Fruit fly (Drosophila melanogaster): ENCODE measurements around the gene CG9269.

DNA sequence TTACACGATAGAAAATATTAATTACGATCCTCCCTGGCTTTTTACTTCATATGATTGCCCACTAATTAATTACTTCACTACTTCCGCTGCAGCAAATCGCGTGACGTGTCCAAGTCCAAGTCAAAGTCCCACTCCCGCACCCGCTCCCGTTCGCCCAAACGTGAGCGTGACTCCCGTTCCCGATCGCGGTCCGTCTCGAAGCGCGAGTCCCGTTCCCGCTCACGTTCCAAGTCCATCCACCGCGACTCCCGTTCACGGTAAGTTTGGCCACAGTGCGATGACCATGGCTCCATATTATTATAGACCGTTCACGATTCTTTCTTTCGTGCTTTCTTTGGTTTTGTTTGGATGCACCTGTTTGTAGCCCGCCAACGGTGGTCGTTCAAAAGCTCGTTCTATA, 50.3 kb downstream of the CG9269 start:
- no peak for TF ChIP-seq CG8478 (optimal IDR thresholded peaks at IDR 0.05)
- no peak for TF ChIP-seq CTCF (optimal IDR thresholded peaks at IDR 0.05)

All from S2 (cell line).